Fruit fly (Drosophila melanogaster): ENCODE results near the gene Obp83g.

Gene Obp83g

DNA sequence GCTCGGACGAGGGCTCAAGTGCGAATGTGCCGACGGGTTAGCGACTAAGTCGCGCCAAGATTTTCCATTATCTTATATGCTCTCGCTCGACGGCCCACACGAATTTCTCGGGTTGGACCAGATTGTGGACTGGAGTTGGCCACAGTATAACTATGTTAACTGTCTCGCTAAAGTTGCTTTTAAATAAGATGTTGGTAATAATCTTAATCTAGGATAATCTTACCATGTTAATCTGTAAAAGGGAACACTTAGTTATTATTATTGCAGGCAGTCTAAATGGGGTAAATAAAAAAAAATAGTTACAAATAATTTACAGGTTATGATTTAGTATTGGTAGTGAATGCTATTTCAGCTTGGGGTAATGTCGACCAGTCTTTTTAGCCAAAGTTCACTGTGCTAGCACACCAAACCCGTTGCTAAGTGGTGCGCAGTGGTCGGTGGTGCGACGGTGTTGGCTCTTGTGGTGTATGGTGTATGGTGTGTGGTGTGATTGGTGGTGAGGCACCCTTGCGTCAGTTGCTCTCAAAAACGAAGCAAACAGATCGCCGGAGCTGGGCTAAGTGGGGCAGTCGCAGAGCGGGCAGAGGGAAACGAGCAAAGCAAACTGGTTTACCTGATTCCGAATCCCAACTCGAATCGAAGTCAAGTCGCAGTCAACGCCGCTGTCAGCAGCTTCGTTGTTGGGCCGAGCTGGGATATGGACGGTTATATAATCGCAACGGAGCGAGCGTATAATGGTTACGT, at the start of gene Obp83g:
Gene Obp83g (minus strand): TSS at position 51 of the 744 bp plus-strand sequence.
- TF ChIP-seq psq (optimal IDR thresholded peaks at IDR 0.05), result no peak
- TF ChIP-seq Sin3A (optimal IDR thresholded peaks at IDR 0.05), result no peak
- no peak for TF ChIP-seq ttk (optimal IDR thresholded peaks at IDR 0.05)
- no peak for TF ChIP-seq h (optimal IDR thresholded peaks at IDR 0.05)

DNA sequence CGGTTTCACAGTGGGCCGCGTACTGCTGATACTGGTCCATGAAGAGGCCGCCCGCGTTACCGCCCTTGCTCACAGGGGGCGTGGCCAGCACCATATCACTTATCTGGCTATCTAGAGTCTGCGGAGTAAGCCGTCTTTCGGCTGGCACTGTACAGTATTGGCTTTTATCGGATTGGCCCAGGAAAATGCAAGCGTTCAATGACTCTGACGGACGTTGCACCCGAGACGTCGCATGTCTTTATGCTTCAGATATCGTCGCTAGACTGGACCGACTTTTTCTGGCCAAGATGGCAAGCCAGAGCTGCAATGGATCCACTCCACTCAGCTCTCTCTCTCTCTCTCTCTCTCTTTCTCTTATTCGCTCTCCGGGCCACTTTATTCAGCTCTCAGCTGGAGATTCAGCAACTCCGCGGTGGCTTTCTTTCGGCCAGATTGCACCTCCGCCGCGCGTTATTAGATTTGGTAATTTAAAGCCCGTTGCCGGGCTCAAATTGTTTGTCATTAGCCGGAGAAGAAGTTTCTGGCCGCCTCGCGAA, 44.9 kb upstream of the Obp83g start, which contains the start of gene CG31559:
Gene CG31559 (minus strand): TSS at position 273 of the 536 bp plus-strand sequence.
- no peak for TF ChIP-seq psq (optimal IDR thresholded peaks at IDR 0.05)
- no peak for TF ChIP-seq h (optimal IDR thresholded peaks at IDR 0.05)
- no peak for TF ChIP-seq ttk (optimal IDR thresholded peaks at IDR 0.05)
- no peak for TF ChIP-seq insv (optimal IDR thresholded peaks at IDR 0.05)

- no peak for TF ChIP-seq psq (optimal IDR thresholded peaks at IDR 0.05)
- TF ChIP-seq insv (optimal IDR thresholded peaks at IDR 0.05), result no peak
- no peak for TF ChIP-seq Sin3A (optimal IDR thresholded peaks at IDR 0.05)
- TF ChIP-seq ttk (optimal IDR thresholded peaks at IDR 0.05), result no peak
- TF ChIP-seq Myc (optimal IDR thresholded peaks at IDR 0.05), result no peak
- no peak for TF ChIP-seq h (optimal IDR thresholded peaks at IDR 0.05)
Measured at dm6 chr3R:6154773-6155295, 42.7 kb upstream of the Obp83g start.

dm6 chr3R:6153574-6153973, 41.5 kb upstream of the Obp83g start:
- no peak for TF ChIP-seq Myc (optimal IDR thresholded peaks at IDR 0.05)
- no peak for TF ChIP-seq Sin3A (optimal IDR thresholded peaks at IDR 0.05)
- no peak for TF ChIP-seq psq (optimal IDR thresholded peaks at IDR 0.05)
- TF ChIP-seq ttk (optimal IDR thresholded peaks at IDR 0.05), result no peak
- TF ChIP-seq h (optimal IDR thresholded peaks at IDR 0.05), result no peak
- TF ChIP-seq insv (optimal IDR thresholded peaks at IDR 0.05), result no peak

DNA sequence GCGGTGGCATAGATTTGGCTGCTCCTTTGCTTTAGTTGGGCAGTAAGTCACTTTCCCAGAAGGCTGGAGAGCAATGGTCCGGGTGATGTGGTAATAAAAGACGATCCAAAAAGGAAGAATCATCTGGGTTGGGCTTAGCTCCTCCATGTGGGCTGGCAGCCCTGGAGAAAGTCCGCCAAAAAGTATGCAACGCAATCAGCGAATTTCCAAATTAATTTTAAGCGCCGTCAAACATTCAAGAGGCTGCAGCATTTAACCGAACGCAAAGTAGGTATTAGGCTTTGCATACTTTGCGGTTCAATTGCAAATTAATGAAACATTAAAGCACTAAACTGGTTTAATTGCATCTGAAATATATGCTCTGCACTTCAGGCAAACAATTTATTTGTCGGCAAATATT, 37.5 kb upstream of the Obp83g start:
- TF ChIP-seq Myc (optimal IDR thresholded peaks at IDR 0.05) (no peak), Sin3A (optimal IDR thresholded peaks at IDR 0.05) (no peak), psq (optimal IDR thresholded peaks at IDR 0.05) (no peak), h (optimal IDR thresholded peaks at IDR 0.05) (no peak), ttk (optimal IDR thresholded peaks at IDR 0.05) (no peak), insv (optimal IDR thresholded peaks at IDR 0.05) (no peak)

DNA sequence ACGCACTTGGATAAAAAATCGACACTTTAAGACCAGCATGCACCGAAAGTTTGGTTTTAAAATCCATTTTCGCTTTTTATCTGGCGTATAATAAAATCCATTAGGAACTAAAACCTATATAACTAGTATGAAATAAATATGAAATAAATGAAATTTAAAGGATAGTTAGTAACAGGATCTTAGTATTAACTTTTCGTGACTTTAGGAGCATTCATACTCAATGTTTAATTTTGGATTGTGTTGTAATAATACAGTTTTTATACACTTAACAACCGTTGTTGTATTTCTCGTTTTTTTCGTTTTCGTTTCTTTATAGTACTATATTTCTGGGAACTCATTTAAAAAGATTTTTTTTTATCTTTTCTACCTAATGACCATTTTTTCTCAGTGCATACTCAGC, 37.0 kb upstream of the Obp83g start:
- no peak for TF ChIP-seq psq (optimal IDR thresholded peaks at IDR 0.05)
- no peak for TF ChIP-seq h (optimal IDR thresholded peaks at IDR 0.05)
- no peak for TF ChIP-seq ttk (optimal IDR thresholded peaks at IDR 0.05)
- no peak for TF ChIP-seq insv (optimal IDR thresholded peaks at IDR 0.05)
- TF ChIP-seq Myc (optimal IDR thresholded peaks at IDR 0.05), result no peak
- no peak for TF ChIP-seq Sin3A (optimal IDR thresholded peaks at IDR 0.05)

- TF ChIP-seq insv (optimal IDR thresholded peaks at IDR 0.05), result no peak
- no peak for TF ChIP-seq psq (optimal IDR thresholded peaks at IDR 0.05)
- TF ChIP-seq h (optimal IDR thresholded peaks at IDR 0.05), result no peak
- no peak for TF ChIP-seq Myc (optimal IDR thresholded peaks at IDR 0.05)
- no peak for TF ChIP-seq Sin3A (optimal IDR thresholded peaks at IDR 0.05)
- TF ChIP-seq ttk (optimal IDR thresholded peaks at IDR 0.05), result no peak
Measured at dm6 chr3R:6141768-6142167, 29.7 kb upstream of the Obp83g start.

- TF ChIP-seq h (optimal IDR thresholded peaks at IDR 0.05) (no peak), insv (optimal IDR thresholded peaks at IDR 0.05) (no peak), psq (optimal IDR thresholded peaks at IDR 0.05) (no peak), ttk (optimal IDR thresholded peaks at IDR 0.05) (no peak), Myc (optimal IDR thresholded peaks at IDR 0.05) (no peak), Sin3A (optimal IDR thresholded peaks at IDR 0.05) (no peak)
Measured at dm6 chr3R:6122292-6122691, 10.2 kb upstream of the Obp83g start, which contains the start of gene Vha14-2. Gene Vha14-2 (plus strand): TSS chr3R:6122592.

dm6 chr3R:6110916-6111315, 1.2 kb downstream of the Obp83g start, which contains the start of gene Obp83ef:
Gene Obp83ef (minus strand): TSS chr3R:6111034.
- TF ChIP-seq ttk (optimal IDR thresholded peaks at IDR 0.05) (no peak), h (optimal IDR thresholded peaks at IDR 0.05) (no peak), insv (optimal IDR thresholded peaks at IDR 0.05) (no peak), Sin3A (optimal IDR thresholded peaks at IDR 0.05) (no peak), psq (optimal IDR thresholded peaks at IDR 0.05) (no peak), Myc (optimal IDR thresholded peaks at IDR 0.05) (no peak)

- TF ChIP-seq insv (optimal IDR thresholded peaks at IDR 0.05) (no peak), Myc (optimal IDR thresholded peaks at IDR 0.05) (no peak), Sin3A (optimal IDR thresholded peaks at IDR 0.05) (no peak), h (optimal IDR thresholded peaks at IDR 0.05) (no peak), psq (optimal IDR thresholded peaks at IDR 0.05) (no peak)
Measured at dm6 chr3R:6107792-6108191, 4.3 kb downstream of the Obp83g start, which contains the start of gene Obp83cd. Gene Obp83cd (plus strand): TSS chr3R:6108134.

DNA sequence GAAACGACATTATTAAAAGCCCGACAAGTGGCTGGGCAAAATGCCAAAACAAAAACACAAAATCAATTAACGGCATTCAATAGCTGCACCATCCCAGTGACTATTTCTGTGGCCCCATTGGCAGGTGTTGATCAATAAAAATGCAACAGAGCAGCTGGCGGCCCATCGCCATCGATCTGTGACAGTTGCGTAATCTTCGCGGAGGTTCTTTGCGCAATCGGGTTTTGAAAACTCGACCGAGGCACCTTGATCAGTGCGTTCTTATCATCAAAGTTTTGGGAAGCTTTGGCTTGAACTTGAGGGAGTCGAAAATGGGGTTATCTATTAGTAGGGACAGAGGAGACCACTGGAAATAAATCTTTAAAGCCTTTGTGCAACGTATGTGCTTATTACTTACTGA, 4.7 kb downstream of the Obp83g start:
- TF ChIP-seq Myc (optimal IDR thresholded peaks at IDR 0.05) (no peak), psq (optimal IDR thresholded peaks at IDR 0.05) (no peak), ttk (optimal IDR thresholded peaks at IDR 0.05) (no peak), Sin3A (optimal IDR thresholded peaks at IDR 0.05) (no peak), h (optimal IDR thresholded peaks at IDR 0.05) (no peak), insv (optimal IDR thresholded peaks at IDR 0.05) (no peak)

dm6 chr3R:6106711-6107110, 5.4 kb downstream of the Obp83g start:
- no peak for TF ChIP-seq Sin3A (optimal IDR thresholded peaks at IDR 0.05)
- TF ChIP-seq Myc (optimal IDR thresholded peaks at IDR 0.05), result no peak
